Worm (Caenorhabditis elegans): ENCODE results near the gene T08G2.2.

DNA sequence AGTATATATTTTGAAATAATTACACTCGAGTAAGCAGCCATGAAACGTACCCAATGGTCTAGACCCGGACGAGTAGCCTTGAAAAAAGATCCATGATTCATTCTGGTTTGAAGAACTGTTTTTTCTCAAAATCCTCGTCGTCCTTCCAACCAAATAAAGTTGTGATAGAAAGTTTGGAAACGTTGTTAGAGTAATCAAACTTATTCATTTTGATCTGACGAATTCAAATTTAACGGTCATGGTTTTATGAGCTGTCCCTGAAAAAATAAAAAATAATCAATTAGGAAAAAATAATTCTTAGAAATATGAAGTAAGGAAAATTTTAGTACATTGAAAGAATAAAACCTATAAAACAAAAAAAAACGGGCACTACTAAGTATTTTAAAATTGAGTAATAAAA lies 32.5 kb downstream of the T08G2.2 start, which contains the start of gene B0302.4:
- TF ChIP-seq unc-39 (tag; optimal IDR thresholded peaks at IDR 0.05) = no peak
- TF ChIP-seq lin-39 (tag; optimal IDR thresholded peaks at IDR 0.05) = no peak
- TF ChIP-seq elt-1 (tag; optimal IDR thresholded peaks at IDR 0.05) = no peak
- no peak for TF ChIP-seq pha-4 (tag; optimal IDR thresholded peaks at IDR 0.05)
- no peak for TF ChIP-seq elt-2 (tag; optimal IDR thresholded peaks at IDR 0.05)
- TF ChIP-seq mdl-1 (tag; optimal IDR thresholded peaks at IDR 0.05) = no peak
- no peak for TF ChIP-seq nhr-77 (tag; optimal IDR thresholded peaks at IDR 0.05)
- no peak for TF ChIP-seq ceh-9 (tag; optimal IDR thresholded peaks at IDR 0.05)
- TF ChIP-seq egl-5 (tag; optimal IDR thresholded peaks at IDR 0.05) = no peak
- TF ChIP-seq fos-1 (tag; optimal IDR thresholded peaks at IDR 0.05) = no peak
- TF ChIP-seq daf-12 (tag; optimal IDR thresholded peaks at IDR 0.05) = no peak
